Fruit fly (Drosophila melanogaster) S2 (cell line): ENCODE results near the gene Sems.

Source experiments
- CG8478 ChIP-seq: fragments of >200 bp; optimal IDR thresholded peaks from 2 replicates; lab custom pipeline; 2018
- CTCF ChIP-seq, 2 experiments: fragments of >200 bp; optimal IDR thresholded peaks; 2 replicates each; lab custom pipeline; 2018

dm6 chr3L:20970563-20970962 lies 14.0 kb upstream of the Sems start, which contains the start of gene CG33287:
- TF ChIP-seq CG8478 (lab: Kevin White, UChicago), result no peak
- no peak for TF ChIP-seq CTCF (optimal IDR thresholded peaks at IDR 0.05; lab: Kevin White, UChicago)
